Worm (Caenorhabditis elegans): ENCODE data around the gene Y69A2AR.1.

Y69A2AR.1 gene

ce11 chrIV:2708329-2708965 is 41.6 kb downstream of the Y69A2AR.1 start (continued):
- TF ChIP-seq hlh-17 (GFP tag; optimal IDR thresholded peaks at IDR 0.05; ENCODE audit: borderline replicate concordance) (no peak), vab-15 (tag; optimal IDR thresholded peaks at IDR 0.05) (no peak), tbx-2 (tag; optimal IDR thresholded peaks at IDR 0.05) (peak; percentile 92), lsy-2 (tag; optimal IDR thresholded peaks at IDR 0.05) (peak; percentile 86 to 90), nhr-84 (tag; optimal IDR thresholded peaks at IDR 0.05) (no peak), nhr-28 (tag; optimal IDR thresholded peaks at IDR 0.05) (no peak), blmp-1 (tag; optimal IDR thresholded peaks at IDR 0.05) (no peak), Y116A8C.19 (tag; optimal IDR thresholded peaks at IDR 0.05; ENCODE audit: borderline replicate concordance) (no peak), sup-37 (GFP tag; optimal IDR thresholded peaks at IDR 0.05) (no peak), sox-4 (tag; optimal IDR thresholded peaks at IDR 0.05) (peak; percentile 68), pqm-1 (tag; optimal IDR thresholded peaks at IDR 0.05) (no peak), dpl-1 (GFP tag; optimal IDR thresholded peaks at IDR 0.05) (peak; percentile 66 to 71 (median 68)), elt-3 (tag; optimal IDR thresholded peaks at IDR 0.05) (peak in 2 of 6 experiments; percentile 26 to 28), nhr-47 (tag; optimal IDR thresholded peaks at IDR 0.05) (peak; percentile 93), C16A3.4 (tag; optimal IDR thresholded peaks at IDR 0.05) (peak; percentile 57), nhr-11 (tag; optimal IDR thresholded peaks at IDR 0.05) (peak; percentile 47), unc-98 (GFP tag; IDR thresholded peaks at IDR 0.05) (no peak), lin-13 (GFP tag; optimal IDR thresholded peaks at IDR 0.05) (peak; percentile 90), F16B12.6 (tag; optimal IDR thresholded peaks at IDR 0.05) (peak; percentile 62), ceh-90 (tag; optimal IDR thresholded peaks at IDR 0.05) (peak; percentile 46), lin-39 (tag; optimal IDR thresholded peaks at IDR 0.05) (no peak), unc-62 (GFP tag; optimal IDR thresholded peaks at IDR 0.05) (no peak), snu-23 (GFP tag; optimal IDR thresholded peaks at IDR 0.05) (peak; percentile 95), nhr-20 (tag; optimal IDR thresholded peaks at IDR 0.05) (peak; percentile 90), jun-1 (tag; optimal IDR thresholded peaks at IDR 0.05) (peak; percentile 80), fkh-8 (tag; optimal IDR thresholded peaks at IDR 0.05) (peak; percentile 97), nhr-77 (tag; optimal IDR thresholded peaks at IDR 0.05) (peak; percentile 62), grh-1 (GFP tag; IDR thresholded peaks at IDR 0.05) (peak; percentile 45; the same call in 1 of the 2 replicates), C34B4.2 (tag; optimal IDR thresholded peaks at IDR 0.05) (no peak), skn-1 (tag; optimal IDR thresholded peaks at IDR 0.05) (peak; percentile 43), hlh-4 (tag; optimal IDR thresholded peaks at IDR 0.05) (no peak), fkh-10 (GFP tag; optimal IDR thresholded peaks at IDR 0.05) (peak; percentile 58), ceh-8 (GFP tag; optimal IDR thresholded peaks at IDR 0.05) (peak; percentile 34), lin-14 (GFP tag; optimal IDR thresholded peaks at IDR 0.05) (peak; percentile 95), zag-1 (tag; optimal IDR thresholded peaks at IDR 0.05) (no peak), hpl-2 (GFP tag; optimal IDR thresholded peaks at IDR 0.05) (no peak), nhr-12 (tag; optimal IDR thresholded peaks at IDR 0.05) (no peak), dsc-1 (tag; optimal IDR thresholded peaks at IDR 0.05) (peak; percentile 73), aly-2 (tag; optimal IDR thresholded peaks at IDR 0.05) (peak; percentile 5), rnt-1 (tag; optimal IDR thresholded peaks at IDR 0.05) (peak; percentile 95), tlp-1 (tag; optimal IDR thresholded peaks at IDR 0.05) (no peak), irx-1 (tag; optimal IDR thresholded peaks at IDR 0.05) (peak; percentile 74), unc-130 (tag; optimal IDR thresholded peaks at IDR 0.05) (peak; percentile 30), xbp-1 (tag; optimal IDR thresholded peaks at IDR 0.05) (peak; percentile 76), ceh-63 (GFP tag; optimal IDR thresholded peaks at IDR 0.05) (no peak)

All from whole organism, L1 larva.